Worm (Caenorhabditis elegans) whole organism, young adult: ENCODE measurements around the gene F22E5.21.

Experiments used
- B0019.2 ChIP-seq: fragments of 200-800 bp; sonication (Bioruptor generic); conservative IDR thresholded peaks from 2 replicates; pipeline ENCODE4 v1.3.6; 2022; ENCODE audit warnings: missing genetic modification reagents, missing genetic modification characterization, missing compliant biosample characterization
- F23B12.7 ChIP-seq: sonication (generic microtip); optimal IDR thresholded peaks from 2 replicates; lab custom pipeline; 2017; ENCODE audit warnings: missing genetic modification characterization, mild to moderate bottlenecking, missing compliant biosample characterization, antibody characterized with exemption, moderate library complexity; ENCODE audit not compliant: insufficient read depth
- F49E8.2 ChIP-seq: sonication (generic microtip); optimal IDR thresholded peaks from 3 replicates; lab custom pipeline; 2017; ENCODE audit warnings: missing genetic modification characterization, mild to moderate bottlenecking, missing compliant biosample characterization, antibody characterized with exemption, moderate library complexity; ENCODE audit not compliant: insufficient read depth
- F55B11.4 ChIP-seq: sonication (generic microtip); optimal IDR thresholded peaks from 2 replicates; lab custom pipeline; 2016; ENCODE audit warnings: missing compliant biosample characterization, missing genetic modification characterization, borderline replicate concordance; ENCODE audit not compliant: insufficient read depth
- K11D2.4 ChIP-seq: fragments of 200-800 bp; sonication (Bioruptor generic); IDR thresholded peaks from 2 replicates; pipeline ENCODE4 v1.3.6; 2022; ENCODE audit warnings: missing genetic modification reagents, missing genetic modification characterization, missing compliant biosample characterization
- T07F8.4 ChIP-seq: sonication (generic microtip); optimal IDR thresholded peaks from 2 replicates; lab custom pipeline; 2016; ENCODE audit warnings: mild to moderate bottlenecking, missing genetic modification characterization, moderate library complexity, missing compliant biosample characterization
- Y53G8AR.9 ChIP-seq: fragments of 200-800 bp; sonication (Bioruptor generic); conservative IDR thresholded peaks from 2 replicates; pipeline ENCODE4 v1.3.6; 2022; ENCODE audit warnings: missing genetic modification reagents, missing genetic modification characterization, missing compliant biosample characterization
- Y67H2A.10 ChIP-seq: fragments of 200-800 bp; sonication (Bioruptor generic); conservative IDR thresholded peaks from 2 replicates; pipeline ENCODE4 v1.3.6; 2022; ENCODE audit warnings: missing genetic modification reagents, missing genetic modification characterization, missing compliant biosample characterization
- Y79H2A.3 ChIP-seq: fragments of 200-800 bp; sonication (Bioruptor generic); conservative IDR thresholded peaks from 2 replicates; pipeline ENCODE4 v1.3.6; 2022; ENCODE audit warnings: missing genetic modification reagents, missing genetic modification characterization, missing compliant biosample characterization
- Y95B8A.8 ChIP-seq: fragments of 200-800 bp; sonication (Bioruptor generic); IDR thresholded peaks from 2 replicates; pipeline ENCODE4 v1.3.6; 2022; ENCODE audit warnings: missing genetic modification reagents, missing genetic modification characterization, missing compliant biosample characterization
- ZK185.1 ChIP-seq: sonication (generic microtip); optimal IDR thresholded peaks from 2 replicates; lab custom pipeline; 2016; ENCODE audit warnings: mild to moderate bottlenecking, missing genetic modification characterization, missing compliant biosample characterization; ENCODE audit not compliant: poor library complexity, severe bottlenecking
- ceh-40 ChIP-seq: fragments of 200-800 bp; sonication (Bioruptor generic); IDR thresholded peaks from 2 replicates; pipeline ENCODE4 v1.3.6; 2022; ENCODE audit warnings: missing genetic modification characterization, missing compliant biosample characterization
- ceh-58 ChIP-seq: fragments of 200-800 bp; sonication (Bioruptor generic); IDR thresholded peaks from 2 replicates; pipeline ENCODE4 v1.3.6; 2022; ENCODE audit warnings: missing genetic modification characterization, missing compliant biosample characterization
- die-1 ChIP-seq: sonication (generic microtip); optimal IDR thresholded peaks from 2 replicates; lab custom pipeline; 2016; ENCODE audit warnings: missing genotype, mild to moderate bottlenecking, missing genetic modification characterization, missing compliant biosample characterization
- dox-1 ChIP-seq: fragments of 200-800 bp; sonication (Bioruptor generic); IDR thresholded peaks from 2 replicates; pipeline ENCODE4 v1.3.6; 2022; ENCODE audit warnings: missing genetic modification reagents, missing genetic modification characterization, missing compliant biosample characterization
- ekl-4 ChIP-seq: fragments of 200-800 bp; sonication (Bioruptor generic); IDR thresholded peaks from 2 replicates; pipeline ENCODE4 v1.3.6; 2022; ENCODE audit warnings: missing genetic modification reagents, missing genetic modification characterization, missing compliant biosample characterization
- fkh-3 ChIP-seq: sonication (generic microtip); optimal IDR thresholded peaks from 2 replicates; lab custom pipeline; 2016; ENCODE audit warnings: mild to moderate bottlenecking, missing genetic modification characterization, missing compliant biosample characterization
- gei-17 ChIP-seq: fragments of 200-800 bp; sonication (Bioruptor generic); optimal IDR thresholded peaks from 2 replicates; lab custom pipeline; 2018; ENCODE audit warnings: mild to moderate bottlenecking, missing genetic modification characterization, missing compliant biosample characterization
- hlh-26 ChIP-seq: fragments of 200-800 bp; sonication (Bioruptor generic); conservative IDR thresholded peaks from 2 replicates; pipeline ENCODE4 v1.3.6; 2022; ENCODE audit warnings: missing genetic modification reagents, missing genetic modification characterization, missing compliant biosample characterization
- hmg-1.2 ChIP-seq: fragments of 200-800 bp; sonication (Bioruptor generic); IDR thresholded peaks from 2 replicates; pipeline ENCODE4 v1.3.6; 2022; ENCODE audit warnings: missing genetic modification reagents, missing genetic modification characterization, missing compliant biosample characterization
- hsf-1 ChIP-seq: fragments of 200-800 bp; sonication (Bioruptor generic); IDR thresholded peaks from 2 replicates; pipeline ENCODE4 v1.3.6; 2022; ENCODE audit warnings: missing genetic modification reagents, missing genetic modification characterization, missing compliant biosample characterization
- lin-26 ChIP-seq: fragments of 200-800 bp; sonication (Bioruptor generic); IDR thresholded peaks from 2 replicates; pipeline ENCODE4 v1.3.6; 2022; ENCODE audit warnings: missing genetic modification reagents, missing genetic modification characterization, missing compliant biosample characterization
- lin-40 ChIP-seq: sonication (generic microtip); optimal IDR thresholded peaks from 2 replicates; lab custom pipeline; 2016; ENCODE audit warnings: missing genetic modification characterization, mild to moderate bottlenecking, missing compliant biosample characterization, missing genotype, missing genetic modification reagents
- lsl-1 ChIP-seq: fragments of 200-800 bp; sonication (Bioruptor generic); optimal IDR thresholded peaks from 2 replicates; lab custom pipeline; 2018; ENCODE audit warnings: mild to moderate bottlenecking, missing genetic modification characterization, moderate library complexity, missing compliant biosample characterization
- madf-10 ChIP-seq: sonication (generic microtip); optimal IDR thresholded peaks from 2 replicates; lab custom pipeline; 2016; ENCODE audit warnings: mild to moderate bottlenecking, missing genetic modification characterization, missing compliant biosample characterization
- madf-3 ChIP-seq: fragments of 200-800 bp; sonication (Bioruptor generic); IDR thresholded peaks from 2 replicates; pipeline ENCODE4 v1.3.6; 2022; ENCODE audit warnings: missing genetic modification reagents, missing genetic modification characterization, missing compliant biosample characterization
- madf-8 ChIP-seq: fragments of 200-800 bp; sonication (Bioruptor generic); conservative IDR thresholded peaks from 2 replicates; pipeline ENCODE4 v1.3.6; 2022; ENCODE audit warnings: missing genetic modification reagents, missing genetic modification characterization, missing compliant biosample characterization
- nfya-1 ChIP-seq: sonication (generic microtip); optimal IDR thresholded peaks from 2 replicates; lab custom pipeline; 2017; ENCODE audit warnings: antibody characterized with exemption, missing compliant biosample characterization, missing genetic modification characterization, borderline replicate concordance; ENCODE audit not compliant: insufficient read depth
- nhr-27 ChIP-seq: fragments of 200-800 bp; sonication (Bioruptor generic); optimal IDR thresholded peaks from 2 replicates; lab custom pipeline; 2018; ENCODE audit warnings: mild to moderate bottlenecking, missing genetic modification characterization, moderate library complexity, missing compliant biosample characterization
- pha-4 ChIP-seq: fragments of 150-350 bp; sonication (generic microtip); optimal IDR thresholded peaks from 2 replicates; lab custom pipeline; 2014; ENCODE audit warnings: missing biosample characterization, missing genetic modification reagents, missing genetic modification characterization
- rcor-1 ChIP-seq: fragments of 200-800 bp; sonication (Bioruptor generic); IDR thresholded peaks from 2 replicates; pipeline ENCODE4 v1.3.6; 2022; ENCODE audit warnings: missing genetic modification reagents, missing genetic modification characterization, missing compliant biosample characterization
- rpc-1 ChIP-seq, 2 experiments: fragments of 150-350 bp in 1 of 2; sonication (generic microtip) in 1 of 2; optimal IDR thresholded peaks; 2 replicates each; lab custom pipeline; 2014 to 2018; ENCODE audit warnings: missing biosample characterization in 1 of 2, missing genetic modification characterization in 1 of 2, missing genetic modification reagents in 1 of 2, missing genotype in 1 of 2
- snpc-1.3 ChIP-seq: sonication (generic microtip); optimal IDR thresholded peaks from 2 replicates; lab custom pipeline; 2017; ENCODE audit warnings: missing genetic modification characterization, mild to moderate bottlenecking, missing compliant biosample characterization, antibody characterized with exemption, moderate library complexity, missing genotype, missing genetic modification reagents; ENCODE audit not compliant: insufficient read depth
- snpc-3.4 ChIP-seq: sonication (generic microtip); optimal IDR thresholded peaks from 2 replicates; lab custom pipeline; 2017; ENCODE audit warnings: missing genetic modification characterization, mild to moderate bottlenecking, missing compliant biosample characterization, antibody characterized with exemption, moderate library complexity, missing genotype, missing genetic modification reagents
- snpc-4 ChIP-seq, 5 experiments: fragments of 150-350 bp in 1 of 5; sonication (generic microtip) in 4 of 5; optimal IDR thresholded peaks; 2 replicates each; lab custom pipeline; 2014 to 2018; ENCODE audit warnings: missing genetic modification characterization in 5 of 5, missing biosample characterization in 3 of 5, antibody characterized with exemption in 2 of 5, mild to moderate bottlenecking in 2 of 5, missing compliant biosample characterization in 2 of 5, missing genotype in 2 of 5, moderate library complexity in 2 of 5, missing genetic modification reagents in 1 of 5
- zim-3 ChIP-seq: sonication (generic microtip); optimal IDR thresholded peaks from 2 replicates; lab custom pipeline; 2017; ENCODE audit warnings: mild to moderate bottlenecking, missing genetic modification characterization, moderate library complexity, missing compliant biosample characterization
- ztf-18 ChIP-seq: sonication (generic microtip); optimal IDR thresholded peaks from 2 replicates; lab custom pipeline; 2016; ENCODE audit warnings: missing genotype, mild to moderate bottlenecking, missing genetic modification characterization, missing compliant biosample characterization
- ztf-22 ChIP-seq: fragments of 200-800 bp; sonication (Bioruptor generic); optimal IDR thresholded peaks from 2 replicates; lab custom pipeline; 2018; ENCODE audit warnings: mild to moderate bottlenecking, missing genetic modification characterization, moderate library complexity, missing compliant biosample characterization
- ztf-28 ChIP-seq: fragments of 200-800 bp; sonication (Bioruptor generic); IDR thresholded peaks from 2 replicates; pipeline ENCODE4 v1.3.6; 2022; ENCODE audit warnings: missing genetic modification reagents, missing genetic modification characterization, missing compliant biosample characterization
- ztf-6 ChIP-seq: fragments of 200-800 bp; sonication (Bioruptor generic); IDR thresholded peaks from 2 replicates; pipeline ENCODE4 v1.3.6; 2022; ENCODE audit warnings: missing genetic modification reagents, missing genetic modification characterization, missing compliant biosample characterization

The F22E5.21 gene

DNA sequence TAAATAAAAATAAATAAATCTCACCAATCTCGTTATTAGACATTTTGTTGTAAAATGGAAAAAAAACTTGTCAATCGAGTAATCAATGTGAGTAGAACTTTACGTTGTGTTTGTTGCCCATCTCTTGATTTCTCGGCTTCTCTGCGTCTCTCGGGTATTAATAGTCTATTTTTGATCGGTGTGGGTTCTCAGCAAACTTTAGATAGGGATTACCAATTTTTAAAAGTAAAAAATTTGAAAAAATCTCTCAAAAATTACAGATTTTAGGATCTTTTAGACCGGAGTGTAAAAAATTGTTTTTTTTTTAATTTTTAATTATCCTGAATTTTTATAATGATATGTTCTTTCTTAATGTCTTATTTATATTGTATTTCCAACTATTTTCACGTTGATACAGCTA lies at the start of gene F22E5.21:
TSS of gene F22E5.21 (minus strand) at position 101 of the 400 bp plus-strand sequence.
- TF ChIP-seq Y67H2A.10, result no peak
- no peak for TF ChIP-seq ceh-40
- TF ChIP-seq ekl-4 (GFP tag; lab: Robert Waterston, UW), result no peak
- no peak for TF ChIP-seq ztf-22 (GFP tag; lab: Kevin White, UChicago)
- no peak for TF ChIP-seq lin-26 (GFP tag; lab: Robert Waterston, UW)
- no peak for TF ChIP-seq madf-3 (GFP tag; lab: Robert Waterston, UW)
- no peak for TF ChIP-seq snpc-3.4
- TF ChIP-seq snpc-4 (GFP tag; optimal IDR thresholded peaks at IDR 0.05; lab: Kevin White, UChicago), result no peak
- TF ChIP-seq snpc-4 (tag; optimal IDR thresholded peaks at IDR 0.05; lab: Kevin White, UChicago), result no peak
- no peak for TF ChIP-seq lsl-1 (GFP tag; lab: Kevin White, UChicago)
- TF ChIP-seq lin-40 (tag; lab: Kevin White, UChicago), result no peak
- no peak for TF ChIP-seq Y53G8AR.9 (GFP tag; lab: Robert Waterston, UW)
- TF ChIP-seq hmg-1.2 (GFP tag; lab: Robert Waterston, UW), result no peak
- no peak for TF ChIP-seq Y79H2A.3
- no peak for TF ChIP-seq B0019.2 (GFP tag; lab: Robert Waterston, UW)

- no peak for TF ChIP-seq B0019.2 (GFP tag; lab: Robert Waterston, UW)
- no peak for TF ChIP-seq F49E8.2 (tag; lab: Kevin White, UChicago)
- no peak for TF ChIP-seq ztf-18 (tag; lab: Kevin White, UChicago)
- no peak for TF ChIP-seq F23B12.7 (tag; lab: Kevin White, UChicago)
- TF ChIP-seq fkh-3, result no peak
- no peak for TF ChIP-seq hmg-1.2 (GFP tag; lab: Robert Waterston, UW)
- TF ChIP-seq madf-8 (GFP tag; lab: Robert Waterston, UW), result no peak
- no peak for TF ChIP-seq F55B11.4
- no peak for TF ChIP-seq nhr-27
- TF ChIP-seq nfya-1 (tag; lab: Kevin White, UChicago), result no peak
- TF ChIP-seq ZK185.1, result no peak
- TF ChIP-seq T07F8.4 (tag; lab: Kevin White, UChicago), result no peak
- no peak for TF ChIP-seq hsf-1 (GFP tag; lab: Robert Waterston, UW)
- TF ChIP-seq die-1 (tag; lab: Kevin White, UChicago), result no peak
- no peak for TF ChIP-seq hlh-26 (GFP tag; lab: Robert Waterston, UW)
- no peak for TF ChIP-seq lsl-1 (GFP tag; lab: Kevin White, UChicago)
- TF ChIP-seq dox-1 (GFP tag; lab: Robert Waterston, UW), result no peak
Measured at ce11 chrII:2684783-2685182, 47.5 kb upstream of the F22E5.21 start.

- TF ChIP-seq K11D2.4 (GFP tag; lab: Robert Waterston, UW), result no peak
- TF ChIP-seq ztf-6 (GFP tag; lab: Robert Waterston, UW), result no peak
- no peak for TF ChIP-seq Y95B8A.8 (GFP tag; lab: Robert Waterston, UW)
- no peak for TF ChIP-seq snpc-1.3 (tag; lab: Kevin White, UChicago)
- TF ChIP-seq snpc-4 (GFP tag; optimal IDR thresholded peaks at IDR 0.05; lab: Kevin White, UChicago), result no peak
- no peak for TF ChIP-seq snpc-4 (tag; optimal IDR thresholded peaks at IDR 0.05; lab: Kevin White, UChicago)
- TF ChIP-seq ekl-4 (GFP tag; lab: Robert Waterston, UW), result no peak
- no peak for TF ChIP-seq die-1 (tag; lab: Kevin White, UChicago)
- TF ChIP-seq madf-10 (tag; lab: Kevin White, UChicago), result no peak
- no peak for TF ChIP-seq ceh-58 (GFP tag; lab: Robert Waterston, UW)
- TF ChIP-seq pha-4 (tag; lab: Kevin White, UChicago), result no peak
- no peak for TF ChIP-seq gei-17 (GFP tag; lab: Kevin White, UChicago)
- TF ChIP-seq lsl-1 (GFP tag; lab: Kevin White, UChicago), result no peak
- no peak for TF ChIP-seq rcor-1 (GFP tag; lab: Robert Waterston, UW)
- TF ChIP-seq zim-3 (tag; lab: Kevin White, UChicago), result no peak
- TF ChIP-seq ztf-28 (GFP tag; lab: Robert Waterston, UW), result no peak
- no peak for TF ChIP-seq rpc-1 (optimal IDR thresholded peaks at IDR 0.05; lab: Kevin White, UChicago)
- TF ChIP-seq rpc-1 (tag; optimal IDR thresholded peaks at IDR 0.05; lab: Kevin White, UChicago), result no peak
Measured at ce11 chrII:2684208-2684607, 46.9 kb upstream of the F22E5.21 start, which contains the start of gene ceh-87. Gene ceh-87, minus strand, starts transcription at chrII:2684308.
